Worm (Caenorhabditis elegans) whole organism, L4 larva: ENCODE data around the gene bath-10.
A peak's percentile ranks its signal among the peaks of the same experiment; 100 is the strongest.

Experiments
- D1046.2 ChIP-seq: fragments of 200-800 bp; sonication (Bioruptor generic); IDR thresholded peaks from 2 replicates; pipeline ENCODE4 v1.3.6; 2022; ENCODE audit warnings: missing genetic modification characterization, missing compliant biosample characterization
- F10B5.3 ChIP-seq: sonication (generic microtip); optimal IDR thresholded peaks from 2 replicates; lab custom pipeline; 2016; ENCODE audit warnings: mild to moderate bottlenecking, missing genetic modification characterization, missing compliant biosample characterization
- F49E8.2 ChIP-seq: sonication (generic microtip); optimal IDR thresholded peaks from 2 replicates; lab custom pipeline; 2016; ENCODE audit warnings: missing compliant biosample characterization, mild to moderate bottlenecking, missing genetic modification characterization, borderline replicate concordance
- R02D3.7 ChIP-seq: fragments of 150-350 bp; sonication (generic microtip); optimal IDR thresholded peaks from 3 replicates; lab custom pipeline; 2014; ENCODE audit warnings: missing biosample characterization, missing genetic modification characterization
- Y5F2A.4 ChIP-seq: fragments of 200-800 bp; sonication (Bioruptor generic); optimal IDR thresholded peaks from 2 replicates; lab custom pipeline; 2018; ENCODE audit warnings: mild to moderate bottlenecking, missing genetic modification characterization, missing compliant biosample characterization
- Y75B8A.6 ChIP-seq: fragments of 200-800 bp; sonication (Bioruptor generic); IDR thresholded peaks from 2 replicates; pipeline ENCODE4 v1.3.6; 2022; ENCODE audit warnings: missing genetic modification reagents, missing genetic modification characterization, missing compliant biosample characterization
- ZK337.2 ChIP-seq: fragments of 200-800 bp; sonication (Bioruptor generic); IDR thresholded peaks from 2 replicates; pipeline ENCODE4 v1.3.6; 2022; ENCODE audit warnings: missing genetic modification reagents, missing genetic modification characterization, missing compliant biosample characterization
- aly-2 ChIP-seq: sonication (generic microtip); optimal IDR thresholded peaks from 2 replicates; lab custom pipeline; 2018; ENCODE audit warnings: missing biosample characterization, missing genetic modification characterization
- ama-1 ChIP-seq: fragments of 150-350 bp; optimal IDR thresholded peaks from 2 replicates; lab custom pipeline; 2014; ENCODE audit warnings: inconsistent platforms, mixed read lengths
- arid-1 ChIP-seq: fragments of 200-800 bp; sonication (Bioruptor generic); conservative IDR thresholded peaks from 2 replicates; pipeline ENCODE4 v1.3.6; 2022; ENCODE audit warnings: missing genetic modification reagents, missing genetic modification characterization, missing compliant biosample characterization
- attf-4 ChIP-seq: sonication (generic microtip); optimal IDR thresholded peaks from 3 replicates; lab custom pipeline; 2017; ENCODE audit warnings: missing biosample characterization, missing genetic modification characterization
- ceh-32 ChIP-seq: sonication (generic microtip); optimal IDR thresholded peaks from 2 replicates; lab custom pipeline; 2016; ENCODE audit warnings: mild to moderate bottlenecking, missing genetic modification characterization, missing compliant biosample characterization; ENCODE audit not compliant: poor library complexity
- ceh-82 ChIP-seq: sonication (generic microtip); optimal IDR thresholded peaks from 2 replicates; lab custom pipeline; 2017; ENCODE audit warnings: missing biosample characterization, missing genetic modification characterization
- ces-1 ChIP-seq: fragments of 150-350 bp; sonication (generic microtip); optimal IDR thresholded peaks from 4 replicates; lab custom pipeline; 2014; ENCODE audit warnings: missing biosample characterization, missing genetic modification reagents, missing genetic modification characterization
- ctbp-1 ChIP-seq: fragments of 200-800 bp; sonication (Bioruptor generic); IDR thresholded peaks from 2 replicates; pipeline ENCODE4 v1.3.6; 2022; ENCODE audit warnings: missing genetic modification reagents, missing genetic modification characterization, missing compliant biosample characterization
- daf-16 ChIP-seq, 3 experiments: sonication (generic microtip); optimal IDR thresholded peaks; 2 replicates each; lab custom pipeline; 2016 to 2017; ENCODE audit warnings: missing genetic modification characterization in 3 of 3, missing genetic modification reagents in 3 of 3, mild to moderate bottlenecking in 2 of 3, missing compliant biosample characterization in 2 of 3, missing biosample characterization in 1 of 3, moderate library complexity in 1 of 3
- dmd-6 ChIP-seq: fragments of 200-800 bp; sonication (Bioruptor generic); IDR thresholded peaks from 2 replicates; pipeline ENCODE4 v1.3.6; 2022; ENCODE audit warnings: missing genetic modification reagents, missing genetic modification characterization, missing compliant biosample characterization
- dmd-8 ChIP-seq: fragments of 200-800 bp; sonication (Bioruptor generic); IDR thresholded peaks from 2 replicates; pipeline ENCODE4 v1.3.6; 2022; ENCODE audit warnings: missing genetic modification characterization, missing compliant biosample characterization
- duxl-1 ChIP-seq: sonication (generic microtip); optimal IDR thresholded peaks from 2 replicates; lab custom pipeline; 2016; ENCODE audit warnings: mild to moderate bottlenecking, missing genetic modification characterization, moderate library complexity, missing compliant biosample characterization; ENCODE audit not compliant: poor library complexity
- egl-43 ChIP-seq: fragments of 200-800 bp; sonication (Bioruptor generic); IDR thresholded peaks from 2 replicates; pipeline ENCODE4 v1.3.6; 2022; ENCODE audit warnings: missing genetic modification reagents, missing genetic modification characterization, missing compliant biosample characterization
- fkh-10 ChIP-seq: fragments of 150-350 bp; optimal IDR thresholded peaks from 2 replicates; lab custom pipeline; 2014; ENCODE audit warnings: missing biosample characterization, missing genetic modification reagents, missing genetic modification characterization
- fos-1 ChIP-seq: fragments of 150-350 bp; optimal IDR thresholded peaks from 2 replicates; lab custom pipeline; 2014; ENCODE audit warnings: missing biosample characterization, missing genetic modification characterization
- gei-8 ChIP-seq: fragments of 200-800 bp; sonication (Bioruptor generic); optimal IDR thresholded peaks from 2 replicates; lab custom pipeline; 2018; ENCODE audit warnings: mild to moderate bottlenecking, missing genetic modification characterization, missing compliant biosample characterization
- hlh-30 ChIP-seq: sonication (generic microtip); optimal IDR thresholded peaks from 2 replicates; lab custom pipeline; 2017; ENCODE audit warnings: antibody characterized with exemption, mild to moderate bottlenecking, missing genetic modification characterization, missing compliant biosample characterization; ENCODE audit not compliant: insufficient read depth
- hmg-1.1 ChIP-seq: fragments of 200-800 bp; sonication (Bioruptor generic); IDR thresholded peaks from 2 replicates; pipeline ENCODE4 v1.3.6; 2022; ENCODE audit warnings: missing genetic modification reagents, missing genetic modification characterization, missing compliant biosample characterization
- jun-1 ChIP-seq: fragments of 150-350 bp; optimal IDR thresholded peaks from 2 replicates; lab custom pipeline; 2014; ENCODE audit warnings: missing biosample characterization, missing genetic modification reagents, missing genetic modification characterization
- lin-13 ChIP-seq: fragments of 150-350 bp; optimal IDR thresholded peaks from 2 replicates; lab custom pipeline; 2014; ENCODE audit warnings: missing biosample characterization, missing genetic modification reagents, missing genetic modification characterization
- lsy-2 ChIP-seq, 2 experiments: fragments of 150-350 bp in 1 of 2; sonication (generic microtip) in 1 of 2; optimal IDR thresholded peaks; 2 replicates each; lab custom pipeline; 2014 to 2017; ENCODE audit warnings: missing biosample characterization in 2 of 2, missing genetic modification characterization in 2 of 2
- madf-9 ChIP-seq: fragments of 200-800 bp; sonication (Bioruptor generic); conservative IDR thresholded peaks from 2 replicates; pipeline ENCODE4 v1.3.6; 2022; ENCODE audit warnings: missing genetic modification reagents, missing genetic modification characterization, missing compliant biosample characterization
- mep-1 ChIP-seq: fragments of 150-350 bp; sonication (generic microtip); optimal IDR thresholded peaks from 3 replicates; lab custom pipeline; 2014; ENCODE audit warnings: missing biosample characterization, missing genetic modification characterization
- mes-2 ChIP-seq: sonication (generic microtip); optimal IDR thresholded peaks from 2 replicates; lab custom pipeline; 2016; ENCODE audit warnings: missing genotype, mild to moderate bottlenecking, missing genetic modification characterization, missing compliant biosample characterization; ENCODE audit not compliant: poor library complexity, severe bottlenecking
- mxl-3 ChIP-seq: fragments of 200-800 bp; sonication (Bioruptor generic); optimal IDR thresholded peaks from 2 replicates; lab custom pipeline; 2018; ENCODE audit warnings: mild to moderate bottlenecking, missing genetic modification characterization, missing compliant biosample characterization
- nhr-102 ChIP-seq: sonication (generic microtip); optimal IDR thresholded peaks from 2 replicates; lab custom pipeline; 2016; ENCODE audit warnings: mild to moderate bottlenecking, missing genetic modification characterization, moderate library complexity, missing compliant biosample characterization
- nhr-42 ChIP-seq: fragments of 200-800 bp; sonication (Bioruptor generic); IDR thresholded peaks from 2 replicates; pipeline ENCODE4 v1.3.6; 2022; ENCODE audit warnings: missing genetic modification characterization, missing compliant biosample characterization
- rbr-2 ChIP-seq: sonication (generic microtip); optimal IDR thresholded peaks from 2 replicates; lab custom pipeline; 2016; ENCODE audit warnings: missing genotype, missing genetic modification characterization, missing compliant biosample characterization
- skn-1 ChIP-seq: fragments of 150-350 bp; optimal IDR thresholded peaks from 2 replicates; lab custom pipeline; 2014; ENCODE audit warnings: missing biosample characterization, missing genetic modification characterization
- spr-3 ChIP-seq: fragments of 200-800 bp; sonication (Bioruptor generic); optimal IDR thresholded peaks from 2 replicates; lab custom pipeline; 2018; ENCODE audit warnings: mild to moderate bottlenecking, missing genetic modification characterization, missing compliant biosample characterization
- vab-7 ChIP-seq: fragments of 200-800 bp; sonication (Bioruptor generic); IDR thresholded peaks from 2 replicates; pipeline ENCODE4 v1.3.6; 2022; ENCODE audit warnings: missing genetic modification reagents, missing genetic modification characterization, missing compliant biosample characterization
- zfp-3 ChIP-seq: fragments of 200-800 bp; sonication (Bioruptor generic); conservative IDR thresholded peaks from 2 replicates; pipeline ENCODE4 v1.3.6; 2022; ENCODE audit warnings: missing genetic modification reagents, missing genetic modification characterization, missing compliant biosample characterization

The bath-10 gene

ce11 chrII:3414383-3414910 lies 39.6 kb downstream of the bath-10 start, which contains the start of the genes F18A12.7 and F18A12.2:
TSS of gene F18A12.7 (minus strand) at chrII:3414483.
TSS of gene F18A12.2 (plus strand) at chrII:3414860.
- TF ChIP-seq skn-1 (tag; lab: Kevin White, UChicago) (no peak), ces-1 (GFP tag; lab: Kevin White, UChicago) (no peak), hlh-30 (tag; lab: Kevin White, UChicago) (no peak), jun-1 (tag; lab: Kevin White, UChicago) (no peak), madf-9 (no peak), ceh-82 (tag; lab: Kevin White, UChicago) (no peak), zfp-3 (GFP tag; lab: Robert Waterston, UW) (no peak), dmd-8 (no peak), nhr-42 (GFP tag; lab: Robert Waterston, UW) (no peak), spr-3 (GFP tag; lab: Kevin White, UChicago) (no peak), ceh-32 (tag; lab: Kevin White, UChicago) (no peak), lin-13 (no peak), attf-4 (tag; lab: Kevin White, UChicago) (no peak), nhr-102 (tag; lab: Kevin White, UChicago) (no peak), gei-8 (no peak), egl-43 (GFP tag; lab: Robert Waterston, UW) (no peak)

- no peak for TF ChIP-seq dmd-6 (GFP tag; lab: Robert Waterston, UW)
- TF ChIP-seq lsy-2 (tag; optimal IDR thresholded peaks at IDR 0.05; lab: Kevin White, UChicago), result no peak
- no peak for TF ChIP-seq Y5F2A.4 (GFP tag; lab: Kevin White, UChicago)
- no peak for TF ChIP-seq daf-16 (GFP tag; optimal IDR thresholded peaks at IDR 0.05; lab: Kevin White, UChicago)
- no peak for TF ChIP-seq daf-16 (tag; optimal IDR thresholded peaks at IDR 0.05; lab: Kevin White, UChicago)
- no peak for TF ChIP-seq F10B5.3
- no peak for TF ChIP-seq R02D3.7 (tag; lab: Kevin White, UChicago)
- TF ChIP-seq fkh-10 (GFP tag; lab: Kevin White, UChicago), result no peak
- TF ChIP-seq vab-7 (GFP tag; lab: Robert Waterston, UW), result no peak
- TF ChIP-seq F49E8.2 (tag; lab: Kevin White, UChicago), result no peak
- TF ChIP-seq ces-1 (GFP tag; lab: Kevin White, UChicago), result no peak
- TF ChIP-seq aly-2 (tag; lab: Kevin White, UChicago), result no peak
- no peak for TF ChIP-seq Y75B8A.6 (GFP tag; lab: Robert Waterston, UW)
- TF ChIP-seq mxl-3 (GFP tag; lab: Kevin White, UChicago), result no peak
Observed at ce11 chrII:3416528-3416927, 41.6 kb downstream of the bath-10 start, which contains the start of gene nep-6. TSS of gene nep-6 (plus strand) at chrII:3416828.

- TF ChIP-seq F49E8.2 (tag; lab: Kevin White, UChicago), result no peak
- TF ChIP-seq duxl-1, result peak; percentile 80
- TF ChIP-seq hmg-1.1 (GFP tag; lab: Robert Waterston, UW), result no peak
Observed at ce11 chrII:3422938-3423337, 48.1 kb downstream of the bath-10 start.

ce11 chrII:3425433-3425832 lies 50.6 kb downstream of the bath-10 start, which contains the start of gene nep-11:
TSS of gene nep-11 (minus strand) at chrII:3425533.
- TF ChIP-seq F49E8.2 (tag; lab: Kevin White, UChicago) (no peak), arid-1 (GFP tag; lab: Robert Waterston, UW) (no peak), duxl-1 (no peak), ZK337.2 (GFP tag; lab: Robert Waterston, UW) (no peak), mes-2 (tag; lab: Kevin White, UChicago) (no peak), hmg-1.1 (GFP tag; lab: Robert Waterston, UW) (no peak), nhr-42 (GFP tag; lab: Robert Waterston, UW) (no peak), F10B5.3 (no peak), ama-1 (lab: Kevin White, UChicago) (no peak), fos-1 (no peak), rbr-2 (tag; lab: Kevin White, UChicago) (no peak), D1046.2 (GFP tag; lab: Robert Waterston, UW) (no peak), daf-16 (GFP tag; optimal IDR thresholded peaks at IDR 0.05; lab: Kevin White, UChicago) (no peak), daf-16 (tag; optimal IDR thresholded peaks at IDR 0.05; lab: Kevin White, UChicago) (no peak), mep-1 (tag; lab: Kevin White, UChicago) (no peak), ctbp-1 (GFP tag; lab: Robert Waterston, UW) (no peak)
